Worm (Caenorhabditis elegans) whole organism, young adult: ENCODE data around the gene malt-1.
"Not testable (repeated sequence)": the region's sequence is repeated elsewhere in the genome, so short reads cannot be mapped to it uniquely, and the experiment has no call there.

Experiments
- ama-1 ChIP-seq, 3 experiments: fragments of 150-350 bp in 1 of 3; sonication (generic microtip) in 2 of 3; optimal IDR thresholded peaks; 2 replicates each; lab custom pipeline; 2014 to 2018; ENCODE audit warnings: missing biosample characterization in 2 of 3, missing genetic modification characterization in 2 of 3, missing genetic modification reagents in 2 of 3
- mel-28 ChIP-seq: sonication (generic microtip); optimal IDR thresholded peaks from 2 replicates; lab custom pipeline; 2016; ENCODE audit warnings: borderline replicate concordance, mild to moderate bottlenecking, missing genetic modification characterization, missing compliant biosample characterization
- mes-4 ChIP-seq: sonication (generic microtip); optimal IDR thresholded peaks from 2 replicates; lab custom pipeline; 2016; ENCODE audit warnings: missing genotype, missing genetic modification characterization, missing compliant biosample characterization
- nhr-90 ChIP-seq: sonication (generic microtip); optimal IDR thresholded peaks from 2 replicates; lab custom pipeline; 2016; ENCODE audit warnings: missing genotype, mild to moderate bottlenecking, missing genetic modification characterization, missing compliant biosample characterization
- repo-1 ChIP-seq: sonication (generic microtip); optimal IDR thresholded peaks from 2 replicates; lab custom pipeline; 2017; ENCODE audit warnings: mild to moderate bottlenecking, missing genetic modification characterization, missing compliant biosample characterization
- unc-130 ChIP-seq: sonication (generic microtip); optimal IDR thresholded peaks from 2 replicates; lab custom pipeline; 2016; ENCODE audit warnings: missing genetic modification reagents, missing genetic modification characterization, missing compliant biosample characterization
- zfh-2 ChIP-seq: fragments of 200-800 bp; sonication (Bioruptor generic); conservative IDR thresholded peaks from 2 replicates; pipeline ENCODE4 v1.3.6; 2022; ENCODE audit warnings: missing genetic modification reagents, missing genetic modification characterization, missing compliant biosample characterization
- ztf-28 ChIP-seq: fragments of 200-800 bp; sonication (Bioruptor generic); IDR thresholded peaks from 2 replicates; pipeline ENCODE4 v1.3.6; 2022; ENCODE audit warnings: missing genetic modification reagents, missing genetic modification characterization, missing compliant biosample characterization
- ztf-6 ChIP-seq: fragments of 200-800 bp; sonication (Bioruptor generic); IDR thresholded peaks from 2 replicates; pipeline ENCODE4 v1.3.6; 2022; ENCODE audit warnings: missing genetic modification reagents, missing genetic modification characterization, missing compliant biosample characterization

DNA sequence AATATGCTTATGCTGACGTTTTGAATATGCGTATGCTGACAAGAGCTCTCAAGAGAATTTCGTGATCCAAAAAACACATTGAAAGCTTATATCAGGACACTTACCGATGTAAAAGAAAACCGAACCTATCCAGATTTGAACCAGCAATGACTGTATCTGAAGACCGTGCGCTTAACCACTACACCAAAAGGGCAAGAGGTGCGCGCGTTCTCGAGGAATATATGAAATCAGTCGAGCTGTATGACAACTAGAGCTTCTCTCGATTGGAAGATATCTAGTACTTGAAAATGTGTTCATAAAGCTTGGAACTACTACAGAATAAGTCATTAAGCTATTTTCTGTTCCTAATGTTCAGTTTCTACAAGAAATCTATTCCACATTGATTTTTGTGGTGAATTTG is 31.8 kb upstream of the malt-1 start:
- TF ChIP-seq unc-130 (GFP tag; lab: Kevin White, UChicago); repo-1; ztf-28; ama-1 (optimal IDR thresholded peaks at IDR 0.05; lab: Kevin White, UChicago); ama-1 (GFP tag; optimal IDR thresholded peaks at IDR 0.05; lab: Kevin White, UChicago); mes-4 (tag; lab: Kevin White, UChicago); ztf-6 (GFP tag; lab: Robert Waterston, UW); nhr-90; mel-28; zfh-2 (GFP tag; lab: Robert Waterston, UW): not testable (repeated sequence)
